Worm (Caenorhabditis elegans): ENCODE measurements around the gene mdt-17.
A peak's percentile ranks its signal among the peaks of the same experiment; 100 is the strongest.

The mdt-17 gene

DNA sequence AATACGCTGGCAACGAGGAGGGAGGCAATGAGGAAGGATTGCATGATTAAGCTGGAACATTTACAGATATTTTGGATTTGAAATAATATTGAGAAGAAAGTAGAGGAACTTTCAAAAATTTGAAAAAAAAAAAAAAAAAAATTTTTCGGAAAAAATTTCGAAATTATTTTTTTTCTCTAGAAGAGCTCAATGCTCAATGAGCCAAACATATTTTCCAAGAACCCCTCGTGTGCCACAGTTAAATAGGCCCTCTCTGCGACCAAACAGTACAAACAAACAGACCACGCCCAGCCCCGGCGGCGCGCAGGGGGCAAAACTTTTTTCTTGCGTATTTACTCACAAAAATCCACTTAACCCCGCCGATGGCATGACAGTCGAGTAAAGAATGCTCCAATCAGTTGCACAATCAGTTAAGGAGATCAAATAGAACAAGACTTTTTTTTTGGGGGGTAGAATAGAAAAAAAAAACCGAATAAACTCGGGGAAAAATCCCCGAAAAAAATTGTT is 12.8 kb upstream of the mdt-17 start, which contains the start of gene pqn-94:
pqn-94 (minus strand) TSS at position 51 of the 507 bp plus-strand sequence.
- TF ChIP-seq nhr-28 (tag; optimal IDR thresholded peaks at IDR 0.05) (no peak), pqm-1 (tag; optimal IDR thresholded peaks at IDR 0.05) (no peak), nhr-19 (GFP tag; conservative IDR thresholded peaks at IDR 0.05) (no peak), nhr-77 (tag; optimal IDR thresholded peaks at IDR 0.05) (peak; percentile 32), unc-98 (GFP tag; IDR thresholded peaks at IDR 0.05) (no peak), dpl-1 (GFP tag; optimal IDR thresholded peaks at IDR 0.05) (no peak), nhr-47 (tag; optimal IDR thresholded peaks at IDR 0.05) (no peak), nhr-85 (tag) (no peak), tbx-2 (tag; optimal IDR thresholded peaks at IDR 0.05) (peak; percentile 0)

DNA sequence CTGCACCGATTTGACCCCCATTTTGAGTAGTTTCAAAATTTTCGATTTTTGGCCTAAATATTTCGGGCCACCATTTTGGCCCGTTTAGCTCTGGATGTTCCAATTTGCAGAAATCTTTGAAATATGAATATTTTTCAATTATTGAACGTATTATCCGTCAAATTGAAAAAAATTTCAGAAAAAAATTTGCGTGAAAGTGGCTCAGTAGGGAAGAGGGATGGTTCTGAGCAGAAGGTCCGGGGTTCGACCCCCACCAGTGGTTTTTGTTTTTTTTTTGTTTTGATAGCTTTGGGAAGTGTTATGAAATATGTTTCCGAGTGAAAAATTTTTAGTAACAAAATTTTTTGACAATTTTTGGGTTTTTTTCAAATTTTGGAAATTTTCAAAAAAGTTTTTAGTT is 12.3 kb upstream of the mdt-17 start:
- TF ChIP-seq aly-2 (tag; optimal IDR thresholded peaks at IDR 0.05) (no peak), nhr-85 (tag) (no peak)

DNA sequence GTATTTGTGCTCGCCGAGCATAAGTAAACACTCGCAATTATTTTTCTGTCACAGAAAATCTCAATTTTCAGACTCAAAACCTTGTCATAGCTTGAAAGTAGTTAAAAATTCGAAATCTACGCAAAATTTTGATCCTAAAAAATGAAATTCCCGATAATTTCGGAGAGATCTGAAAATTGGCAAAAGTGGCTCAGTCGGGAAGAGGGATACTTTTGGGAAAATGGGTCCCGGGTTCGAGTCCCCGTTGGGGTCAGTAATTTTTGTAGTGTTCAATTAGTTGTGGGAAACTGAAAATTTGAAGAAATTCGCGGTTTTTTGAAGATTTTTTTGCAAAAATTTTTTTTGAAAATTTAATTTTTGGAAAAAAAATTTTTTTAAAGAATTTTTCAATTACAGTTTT is 9.9 kb upstream of the mdt-17 start:
- no peak for TF ChIP-seq mef-2 (tag; optimal IDR thresholded peaks at IDR 0.05)
- TF ChIP-seq lin-14 (GFP tag; optimal IDR thresholded peaks at IDR 0.05): no peak
- no peak for TF ChIP-seq sup-37 (GFP tag; optimal IDR thresholded peaks at IDR 0.05)
- no peak for TF ChIP-seq aha-1 (tag; optimal IDR thresholded peaks at IDR 0.05)
- TF ChIP-seq C04F5.9 (tag; optimal IDR thresholded peaks at IDR 0.05): no peak
- TF ChIP-seq snu-23 (GFP tag; optimal IDR thresholded peaks at IDR 0.05): no peak
- no peak for TF ChIP-seq swsn-7 (tag; optimal IDR thresholded peaks at IDR 0.05)
- no peak for TF ChIP-seq tbx-2 (tag; optimal IDR thresholded peaks at IDR 0.05)
- no peak for TF ChIP-seq pag-3 (tag; optimal IDR thresholded peaks at IDR 0.05; ENCODE audit: borderline replicate concordance, insufficient read depth)
- TF ChIP-seq unc-86 (tag; optimal IDR thresholded peaks at IDR 0.05): no peak
- TF ChIP-seq rnt-1 (tag; optimal IDR thresholded peaks at IDR 0.05): no peak
- TF ChIP-seq mep-1 (tag; optimal IDR thresholded peaks at IDR 0.05): no peak
- TF ChIP-seq mab-9 (GFP tag; IDR thresholded peaks at IDR 0.05): no peak
- no peak for TF ChIP-seq jun-1 (tag; optimal IDR thresholded peaks at IDR 0.05)
- TF ChIP-seq nhr-90 (tag; optimal IDR thresholded peaks at IDR 0.05; ENCODE audit: poor library complexity): no peak
- no peak for TF ChIP-seq ceh-88 (GFP tag; IDR thresholded peaks at IDR 0.05)
- no peak for TF ChIP-seq nhr-11 (tag; optimal IDR thresholded peaks at IDR 0.05)
- no peak for TF ChIP-seq dsc-1 (tag; optimal IDR thresholded peaks at IDR 0.05)
- no peak for TF ChIP-seq elt-3 (tag; optimal IDR thresholded peaks at IDR 0.05)
- TF ChIP-seq vab-15 (tag; optimal IDR thresholded peaks at IDR 0.05): no peak

DNA sequence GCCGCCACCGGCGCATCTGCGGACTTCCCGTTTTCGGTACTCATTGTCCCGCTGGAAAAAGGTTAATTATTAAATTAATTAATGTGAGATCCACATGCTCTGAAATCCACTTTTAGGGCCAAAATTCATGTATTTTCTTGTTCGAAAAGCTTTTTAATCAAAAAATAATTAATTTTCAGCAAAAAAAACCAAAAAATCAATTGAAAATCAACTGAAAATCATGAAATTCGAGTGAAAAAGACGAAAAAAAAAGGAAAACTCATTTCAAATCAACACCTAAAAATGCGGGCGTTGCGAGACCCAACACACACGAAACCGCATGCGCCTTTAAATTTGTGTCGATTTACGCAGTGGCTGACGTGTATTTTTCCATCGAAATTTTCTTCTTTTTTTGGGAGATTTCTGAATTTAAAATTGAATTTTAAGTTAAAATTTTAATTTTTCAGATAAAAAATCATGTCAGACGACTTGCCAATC is 2.7 kb upstream of the mdt-17 start, which contains the start of the genes prmt-1 and cdkr-3:
prmt-1 (minus strand) TSS at position 51 of the 477 bp plus-strand sequence.
cdkr-3 (plus strand) TSS at position 447 of the 477 bp plus-strand sequence.
- TF ChIP-seq egl-13 (tag; optimal IDR thresholded peaks at IDR 0.05): no peak
- peak; percentile 84 for TF ChIP-seq xbp-1 (tag; optimal IDR thresholded peaks at IDR 0.05)
- TF ChIP-seq hpl-2 (GFP tag; optimal IDR thresholded peaks at IDR 0.05): no peak
- no peak for TF ChIP-seq unc-62 (GFP tag; optimal IDR thresholded peaks at IDR 0.05)
- no peak for TF ChIP-seq egl-27 (tag; optimal IDR thresholded peaks at IDR 0.05)
- TF ChIP-seq isw-1 (GFP tag; IDR thresholded peaks at IDR 0.05): peak; percentile 10; the same call in 1 of the 2 replicates
- TF ChIP-seq swsn-7 (tag; optimal IDR thresholded peaks at IDR 0.05): peak; percentile 30
- TF ChIP-seq unc-30 (tag; optimal IDR thresholded peaks at IDR 0.05): no peak
- TF ChIP-seq lsy-2 (tag; optimal IDR thresholded peaks at IDR 0.05): peak; percentile 42 to 82
- no peak for TF ChIP-seq unc-98 (GFP tag; IDR thresholded peaks at IDR 0.05)
- peak; percentile 9 for TF ChIP-seq tbx-2 (tag; optimal IDR thresholded peaks at IDR 0.05)
- no peak for TF ChIP-seq lin-39 (tag; optimal IDR thresholded peaks at IDR 0.05)
- TF ChIP-seq nhr-71 (tag; optimal IDR thresholded peaks at IDR 0.05): peak; percentile 52
- no peak for TF ChIP-seq nhr-28 (tag; optimal IDR thresholded peaks at IDR 0.05)
- no peak for TF ChIP-seq unc-86 (tag; optimal IDR thresholded peaks at IDR 0.05)
- peak; percentile 41 for TF ChIP-seq nhr-47 (tag; optimal IDR thresholded peaks at IDR 0.05)
- TF ChIP-seq blmp-1 (tag; optimal IDR thresholded peaks at IDR 0.05): peak; percentile 80
- peak; percentile 56 for TF ChIP-seq nhr-85 (tag)
- TF ChIP-seq ceh-63 (GFP tag; optimal IDR thresholded peaks at IDR 0.05): no peak
- TF ChIP-seq efl-3 (GFP tag; optimal IDR thresholded peaks at IDR 0.05): no peak
- peak; percentile 59 for TF ChIP-seq skn-1 (tag; optimal IDR thresholded peaks at IDR 0.05)
- peak; percentile 32 for TF ChIP-seq F16B12.6 (tag; optimal IDR thresholded peaks at IDR 0.05)
- TF ChIP-seq ztf-4 (tag; optimal IDR thresholded peaks at IDR 0.05): no peak
- TF ChIP-seq aha-1 (tag; optimal IDR thresholded peaks at IDR 0.05): no peak
- peak; percentile 17 for TF ChIP-seq lin-13 (GFP tag; optimal IDR thresholded peaks at IDR 0.05)
- no peak for TF ChIP-seq dsc-1 (tag; optimal IDR thresholded peaks at IDR 0.05)
- TF ChIP-seq hlh-17 (GFP tag; optimal IDR thresholded peaks at IDR 0.05; ENCODE audit: borderline replicate concordance): no peak
- peak; percentile 60 for TF ChIP-seq snu-23 (GFP tag; optimal IDR thresholded peaks at IDR 0.05)

Measured in whole organism, L1 larva.